Fruit fly (Drosophila melanogaster) whole organism, embryonic: ENCODE data around the gene CheB38b.
A peak's percentile ranks its signal among the peaks of the same experiment; 100 is the strongest.

ENCODE experiments used
- B-H2 ChIP-seq: fragments of 200-800 bp; sonication (Bioruptor generic); optimal IDR thresholded peaks from 2 replicates; lab custom pipeline; 2018; ENCODE audit warnings: missing biosample characterization, mild to moderate bottlenecking, missing genetic modification characterization
- BEAF-32 ChIP-seq: fragments of 200-800 bp; sonication (Bioruptor generic); optimal IDR thresholded peaks from 3 replicates; lab custom pipeline; 2017; ENCODE audit warnings: missing biosample characterization, missing genetic modification characterization, mild to moderate bottlenecking, moderate library complexity, missing genetic modification reagents
- CG10274 ChIP-seq: fragments of 200-800 bp; sonication (Bioruptor generic); optimal IDR thresholded peaks from 3 replicates; lab custom pipeline; 2017; ENCODE audit warnings: missing biosample characterization, mild to moderate bottlenecking, missing genetic modification characterization
- CG10321 ChIP-seq: fragments of 200-800 bp; sonication (Bioruptor generic); IDR thresholded peaks from 2 replicates; pipeline ENCODE4 v1.3.6; 2022; ENCODE audit warnings: missing biosample characterization, missing genetic modification characterization
- CG10462 ChIP-seq: fragments of 200-800 bp; sonication (Bioruptor generic); optimal IDR thresholded peaks from 2 replicates; lab custom pipeline; 2016; ENCODE audit warnings: missing biosample characterization, missing genetic modification characterization
- CG10565 ChIP-seq: fragments of 200-800 bp; sonication (Bioruptor generic); optimal IDR thresholded peaks from 3 replicates; lab custom pipeline; 2016; ENCODE audit warnings: missing biosample characterization, mild to moderate bottlenecking, missing genetic modification characterization
- CG10654 ChIP-seq: fragments of 200-800 bp; sonication (Bioruptor generic); optimal IDR thresholded peaks from 2 replicates; lab custom pipeline; 2016; ENCODE audit warnings: missing biosample characterization, missing genetic modification characterization
- CG10979 ChIP-seq: fragments of 200-800 bp; sonication (Bioruptor generic); optimal IDR thresholded peaks from 2 replicates; lab custom pipeline; 2018; ENCODE audit warnings: missing biosample characterization, mild to moderate bottlenecking, missing genetic modification characterization, moderate library complexity
- CG11504 ChIP-seq: fragments of 200-800 bp; sonication (Bioruptor generic); optimal IDR thresholded peaks from 3 replicates; lab custom pipeline; 2019; ENCODE audit warnings: missing biosample characterization, mild to moderate bottlenecking, missing genetic modification characterization, moderate library complexity
- CG11696 ChIP-seq: fragments of 200-800 bp; sonication (Bioruptor generic); IDR thresholded peaks from 2 replicates; pipeline ENCODE4 v1.3.6; 2022; ENCODE audit warnings: missing biosample characterization, missing genetic modification characterization
- CG12236 ChIP-seq: fragments of 200-800 bp; sonication (Bioruptor generic); optimal IDR thresholded peaks from 2 replicates; lab custom pipeline; 2016; ENCODE audit warnings: missing biosample characterization, missing genetic modification characterization
- CG12659 ChIP-seq: fragments of 200-800 bp; sonication (Bioruptor generic); optimal IDR thresholded peaks from 3 replicates; lab custom pipeline; 2017; ENCODE audit warnings: mild to moderate bottlenecking, missing biosample characterization, missing genetic modification reagents, missing genetic modification characterization
- CG13296 ChIP-seq: fragments of 200-800 bp; sonication (Bioruptor generic); optimal IDR thresholded peaks from 3 replicates; lab custom pipeline; 2018; ENCODE audit warnings: missing biosample characterization, mild to moderate bottlenecking, missing genetic modification characterization
- CG15601 ChIP-seq: fragments of 200-800 bp; sonication (Bioruptor generic); optimal IDR thresholded peaks from 3 replicates; lab custom pipeline; 2019; ENCODE audit warnings: missing biosample characterization, mild to moderate bottlenecking, missing genetic modification characterization, moderate library complexity
- CG17568 ChIP-seq: fragments of 200-800 bp; sonication (Bioruptor generic); optimal IDR thresholded peaks from 2 replicates; lab custom pipeline; 2018; ENCODE audit warnings: missing biosample characterization, mild to moderate bottlenecking, missing genetic modification characterization, moderate library complexity
- CG17802 ChIP-seq: fragments of 200-800 bp; sonication (Bioruptor generic); optimal IDR thresholded peaks from 2 replicates; lab custom pipeline; 2018; ENCODE audit warnings: missing biosample characterization, mild to moderate bottlenecking, missing genetic modification characterization, moderate library complexity
- CG2199 ChIP-seq: fragments of 200-800 bp; sonication (Bioruptor generic); IDR thresholded peaks from 3 replicates; pipeline ENCODE4 v1.3.6; 2022; ENCODE audit warnings: missing biosample characterization, missing genetic modification characterization
- CG3163 ChIP-seq: fragments of 200-800 bp; sonication (Bioruptor generic); optimal IDR thresholded peaks from 3 replicates; lab custom pipeline; 2016; ENCODE audit warnings: missing biosample characterization, missing genetic modification characterization
- CG34224 ChIP-seq: fragments of 200-800 bp; sonication (Bioruptor generic); IDR thresholded peaks from 3 replicates; pipeline ENCODE4 v1.3.6; 2022; ENCODE audit warnings: missing biosample characterization, missing genetic modification characterization; ENCODE audit not compliant: partially characterized antibody
- CG4404 ChIP-seq: fragments of 200-800 bp; sonication (Bioruptor generic); IDR thresholded peaks from 2 replicates; pipeline ENCODE4 v1.3.6; 2022; ENCODE audit warnings: missing biosample characterization, missing genetic modification characterization
- CG9609 ChIP-seq: fragments of 200-800 bp; sonication (Bioruptor generic); optimal IDR thresholded peaks from 3 replicates; lab custom pipeline; 2016; ENCODE audit warnings: missing biosample characterization, missing genetic modification characterization
- CTCF ChIP-seq: fragments of 200-800 bp; sonication (Bioruptor generic); optimal IDR thresholded peaks from 2 replicates; lab custom pipeline; 2017; ENCODE audit warnings: missing biosample characterization, mild to moderate bottlenecking, missing genetic modification characterization, moderate library complexity
- D ChIP-seq, 2 experiments: fragments of 200-800 bp in 1 of 2; fragments of >200 bp in 1 of 2; sonication (Bioruptor generic) in 1 of 2; optimal IDR thresholded peaks; 2 replicates in 1 of 2; 3 replicates in 1 of 2; lab custom pipeline; 2017; ENCODE audit warnings: mild to moderate bottlenecking in 1 of 2, missing biosample characterization in 1 of 2, missing genetic modification characterization in 1 of 2, missing genetic modification reagents in 1 of 2
- D19A ChIP-seq: fragments of 200-800 bp; optimal IDR thresholded peaks from 3 replicates; lab custom pipeline; 2019; ENCODE audit warnings: missing biosample characterization, mild to moderate bottlenecking, missing genetic modification characterization, moderate library complexity
- D19B ChIP-seq: fragments of 200-800 bp; sonication (Bioruptor generic); optimal IDR thresholded peaks from 2 replicates; lab custom pipeline; 2017; ENCODE audit warnings: missing biosample characterization, mild to moderate bottlenecking, missing genetic modification characterization
- Drgx ChIP-seq: fragments of 200-800 bp; sonication (Bioruptor generic); IDR thresholded peaks from 2 replicates; pipeline ENCODE4 v1.3.6; 2022; ENCODE audit warnings: missing biosample characterization, missing genetic modification characterization
- Ets97D ChIP-seq: fragments of 200-800 bp; sonication (Bioruptor generic); optimal IDR thresholded peaks from 3 replicates; lab custom pipeline; 2016; ENCODE audit warnings: missing biosample characterization, missing genetic modification characterization
- Fer1 ChIP-seq: fragments of 200-800 bp; sonication (Bioruptor generic); optimal IDR thresholded peaks from 2 replicates; lab custom pipeline; 2017; ENCODE audit warnings: missing biosample characterization, mild to moderate bottlenecking, missing genetic modification characterization
- HLH3B ChIP-seq: fragments of 200-800 bp; sonication (Bioruptor generic); IDR thresholded peaks from 2 replicates; pipeline ENCODE4 v1.3.6; 2022; ENCODE audit warnings: missing biosample characterization, missing genetic modification characterization
- HmgZ ChIP-seq: fragments of 200-800 bp; sonication (Bioruptor generic); optimal IDR thresholded peaks from 2 replicates; lab custom pipeline; 2018; ENCODE audit warnings: missing biosample characterization, mild to moderate bottlenecking, missing genetic modification characterization
- Jarid2 ChIP-seq: fragments of 200-800 bp; sonication (Bioruptor generic); optimal IDR thresholded peaks from 3 replicates; lab custom pipeline; 2017; ENCODE audit warnings: mild to moderate bottlenecking, missing biosample characterization, missing genetic modification reagents, missing genetic modification characterization
- MBD-R2 ChIP-seq: fragments of 200-800 bp; sonication (Bioruptor generic); IDR thresholded peaks from 2 replicates; pipeline ENCODE4 v1.3.6; 2022; ENCODE audit warnings: missing biosample characterization, missing genetic modification characterization
- Meics ChIP-seq: fragments of 200-800 bp; sonication (Bioruptor generic); optimal IDR thresholded peaks from 2 replicates; lab custom pipeline; 2017; ENCODE audit warnings: missing biosample characterization, mild to moderate bottlenecking, missing genetic modification characterization
- Myb ChIP-seq: fragments of 200-800 bp; sonication (Bioruptor generic); optimal IDR thresholded peaks from 2 replicates; lab custom pipeline; 2016; ENCODE audit warnings: missing biosample characterization, missing genetic modification characterization
- NC2β ChIP-seq: fragments of 200-800 bp; sonication (Bioruptor generic); optimal IDR thresholded peaks from 2 replicates; lab custom pipeline; 2016; ENCODE audit warnings: missing biosample characterization, missing genetic modification characterization
- NFAT ChIP-seq: fragments of 200-800 bp; sonication (Bioruptor generic); IDR thresholded peaks from 2 replicates; pipeline ENCODE4 v1.3.6; 2022; ENCODE audit warnings: missing biosample characterization, missing genetic modification characterization
- Pdp1 ChIP-seq, 2 experiments: fragments of 200-800 bp; sonication (Bioruptor generic); optimal IDR thresholded peaks; 3 replicates each; lab custom pipeline; 2016; ENCODE audit warnings: missing biosample characterization in 2 of 2, missing genetic modification characterization in 2 of 2, mild to moderate bottlenecking in 1 of 2, moderate library complexity in 1 of 2
- Rfx ChIP-seq: fragments of 200-800 bp; sonication (Bioruptor generic); IDR thresholded peaks from 2 replicates; pipeline ENCODE4 v1.3.6; 2022; ENCODE audit warnings: missing biosample characterization, missing genetic modification characterization
- Side ChIP-seq: fragments of 200-800 bp; sonication (Bioruptor generic); optimal IDR thresholded peaks from 2 replicates; lab custom pipeline; 2016; ENCODE audit warnings: missing biosample characterization, missing genetic modification characterization
- Trl ChIP-seq, 3 experiments: fragments of >200 bp in 2 of 3; fragments of 200-800 bp in 1 of 3; sonication (Bioruptor generic) in 1 of 3; optimal IDR thresholded peaks; 2 replicates in 1 of 3; 3 replicates in 2 of 3; lab custom pipeline; 2016 to 2017; ENCODE audit warnings: missing biosample characterization in 1 of 3, missing genetic modification characterization in 1 of 3
- caup ChIP-seq: fragments of 200-800 bp; sonication (Bioruptor generic); optimal IDR thresholded peaks from 3 replicates; lab custom pipeline; 2017; ENCODE audit warnings: missing biosample characterization, mild to moderate bottlenecking, missing genetic modification characterization, moderate library complexity; ENCODE audit not compliant: severe bottlenecking
- grn ChIP-seq: fragments of 200-800 bp; sonication (Bioruptor generic); optimal IDR thresholded peaks from 3 replicates; lab custom pipeline; 2017; ENCODE audit warnings: missing biosample characterization, missing genetic modification characterization
- lbe ChIP-seq: fragments of 200-800 bp; sonication (Bioruptor generic); optimal IDR thresholded peaks from 2 replicates; lab custom pipeline; 2016; ENCODE audit warnings: missing biosample characterization, mild to moderate bottlenecking, missing genetic modification characterization
- lilli ChIP-seq: fragments of 200-800 bp; sonication (Bioruptor generic); optimal IDR thresholded peaks from 3 replicates; lab custom pipeline; 2016; ENCODE audit warnings: missing biosample characterization, missing genetic modification characterization
- luna ChIP-seq: fragments of 200-800 bp; sonication (Bioruptor generic); optimal IDR thresholded peaks from 2 replicates; lab custom pipeline; 2016; ENCODE audit warnings: missing biosample characterization, missing genetic modification characterization
- pzg ChIP-seq: fragments of 200-800 bp; sonication (Bioruptor generic); optimal IDR thresholded peaks from 3 replicates; lab custom pipeline; 2018; ENCODE audit warnings: missing biosample characterization, mild to moderate bottlenecking, missing genetic modification characterization, moderate library complexity
- sens ChIP-seq: fragments of 200-800 bp; sonication (Bioruptor generic); peaks from one replicate; lab custom pipeline; 2016; ENCODE audit warnings: missing biosample characterization, missing genetic modification characterization
- so ChIP-seq: fragments of 200-800 bp; sonication (Bioruptor generic); IDR thresholded peaks from 3 replicates; pipeline ENCODE4 v1.3.6; 2022; ENCODE audit warnings: missing biosample characterization, missing genetic modification characterization
- sug ChIP-seq: fragments of 200-800 bp; optimal IDR thresholded peaks from 2 replicates; lab custom pipeline; 2019; ENCODE audit warnings: missing biosample characterization, mild to moderate bottlenecking, missing genetic modification characterization, moderate library complexity
- tx ChIP-seq: fragments of 200-800 bp; sonication (Bioruptor generic); optimal IDR thresholded peaks from 2 replicates; lab custom pipeline; 2016; ENCODE audit warnings: missing biosample characterization, missing genetic modification characterization
- yki ChIP-seq: fragments of >200 bp; optimal IDR thresholded peaks from 3 replicates; lab custom pipeline; 2018

Gene CheB38b

DNA sequence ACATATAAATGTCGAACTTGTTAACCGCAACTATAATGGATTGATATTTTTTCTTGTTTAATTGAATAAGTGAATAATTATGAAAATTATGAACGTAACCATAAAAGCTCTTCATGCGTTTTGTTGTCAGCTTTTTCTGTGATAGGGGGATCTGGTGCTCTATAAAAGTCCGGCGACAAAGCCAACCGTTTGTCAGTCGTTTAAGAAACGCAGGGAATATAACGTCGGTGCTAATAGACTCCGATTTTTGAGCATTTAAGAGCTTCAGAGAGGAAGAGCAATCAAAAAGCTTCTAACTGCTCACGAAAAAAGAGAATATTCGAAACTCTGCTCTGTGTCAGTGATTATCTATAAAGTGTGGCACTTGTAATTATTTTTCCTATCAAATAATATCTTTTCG is 14.0 kb upstream of the CheB38b start, which contains the start of gene CG31674 (continued):
- TF ChIP-seq grn (GFP tag; lab: Kevin White, UChicago) (peak; percentile 28), Pdp1 (GFP tag; optimal IDR thresholded peaks at IDR 0.05; lab: Kevin White, UChicago) (peak in 1 of 2 experiments; percentile 62), tx (GFP tag; lab: Kevin White, UChicago) (no peak), pzg (no peak), CG10654 (no peak), HmgZ (tag; lab: Kevin White, UChicago) (peak; percentile 42), CG12236 (GFP tag; lab: Kevin White, UChicago) (no peak), CG10274 (no peak), Side (no peak), CG11696 (GFP tag; lab: Robert Waterston, UW) (peak; percentile 33; the same call in 1 of the 2 replicates), CG15601 (tag; lab: Kevin White, UChicago) (peak; percentile 6), Drgx (GFP tag; lab: Robert Waterston, UW) (no peak), CG10565 (no peak), lilli (GFP tag; lab: Kevin White, UChicago) (no peak), HLH3B (no peak), caup (GFP tag; lab: Kevin White, UChicago) (peak; percentile 35), sens (GFP tag; lab: Kevin White, UChicago) (peak; percentile 28), CG9609 (no peak), CG10321 (GFP tag; lab: Robert Waterston, UW) (no peak), Trl (optimal IDR thresholded peaks at IDR 0.05; lab: Kevin White, UChicago) (peak; percentile 47 to 81), Trl (GFP tag; optimal IDR thresholded peaks at IDR 0.05; lab: Kevin White, UChicago) (no peak), so (no peak), luna (GFP tag; lab: Kevin White, UChicago) (no peak), D19B (GFP tag; lab: Kevin White, UChicago) (no peak), Fer1 (peak; percentile 24), CG34224 (GFP tag; lab: Robert Waterston, UW) (peak; percentile 32; the same call in 1 of the 3 replicates), CG10462 (GFP tag; lab: Kevin White, UChicago) (no peak), sug (tag; lab: Kevin White, UChicago) (peak; percentile 37), NC2β (no peak), CG4404 (GFP tag; lab: Robert Waterston, UW) (no peak), yki (lab: Kevin White, UChicago) (no peak), CG13296 (peak; percentile 61), CG17568 (peak; percentile 1), NFAT (GFP tag; lab: Robert Waterston, UW) (peak; percentile 13; the same call in 1 of the 2 replicates)

DNA sequence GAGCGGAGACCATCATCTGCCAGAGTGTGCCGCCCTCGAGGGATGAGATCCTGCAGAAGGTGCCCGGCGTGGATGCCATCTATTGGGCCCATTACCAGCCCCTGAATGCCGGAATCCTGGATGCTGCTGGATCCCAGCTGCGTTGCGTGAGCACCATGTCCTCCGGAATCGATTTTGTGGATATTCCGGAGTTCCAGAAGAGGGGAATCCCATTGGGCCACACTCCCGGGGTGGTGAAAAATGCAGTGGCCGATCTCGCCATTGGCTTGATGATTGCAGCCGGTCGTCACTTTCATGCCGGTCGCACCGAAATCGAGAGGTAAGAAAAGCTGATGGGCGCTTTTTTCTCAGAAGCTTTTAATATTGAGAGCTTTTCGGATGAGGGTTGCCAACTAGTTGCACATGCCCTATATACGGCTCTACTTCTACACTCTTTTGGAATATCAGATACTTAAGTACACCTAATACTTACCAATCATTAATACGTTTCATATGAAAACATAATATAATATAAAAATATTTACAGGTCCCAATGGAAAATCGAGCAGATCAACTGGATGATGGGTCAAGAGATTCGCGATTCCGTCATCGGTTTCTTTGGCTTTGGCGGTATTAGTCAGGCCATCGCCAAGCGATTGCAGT is 12.8 kb upstream of the CheB38b start:
- TF ChIP-seq CG13296, result peak; percentile 47
- no peak for TF ChIP-seq Jarid2 (GFP tag; lab: Kevin White, UChicago)
- TF ChIP-seq Ets97D (GFP tag; lab: Kevin White, UChicago), result no peak
- TF ChIP-seq D19A, result peak; percentile 50
- peak; percentile 12 for TF ChIP-seq BEAF-32 (GFP tag; lab: Kevin White, UChicago)
- no peak for TF ChIP-seq CG17802
- TF ChIP-seq D (optimal IDR thresholded peaks at IDR 0.05; lab: Kevin White, UChicago), result no peak
- TF ChIP-seq D (GFP tag; optimal IDR thresholded peaks at IDR 0.05; lab: Kevin White, UChicago), result no peak
- TF ChIP-seq lbe (GFP tag; lab: Kevin White, UChicago), result peak; percentile 33
- TF ChIP-seq CTCF (GFP tag; lab: Kevin White, UChicago), result peak; percentile 19
- TF ChIP-seq CG3163, result peak; percentile 86
- peak; percentile 19; the same call in 1 of the 2 replicates for TF ChIP-seq MBD-R2 (GFP tag; lab: Robert Waterston, UW)
- peak; percentile 26 for TF ChIP-seq CG11504
- no peak for TF ChIP-seq CG2199
- no peak for TF ChIP-seq CG10979 (tag; lab: Kevin White, UChicago)
- TF ChIP-seq Rfx (GFP tag; lab: Robert Waterston, UW), result peak; percentile 32; the same call in 1 of the 2 replicates
- peak; percentile 3 for TF ChIP-seq Meics (GFP tag; lab: Kevin White, UChicago)
- TF ChIP-seq B-H2 (GFP tag; lab: Kevin White, UChicago), result peak; percentile 45
- TF ChIP-seq CG10321 (GFP tag; lab: Robert Waterston, UW), result 0 out of 2 replicates have a peak, but pooled peaks have one; percentile 8
- no peak for TF ChIP-seq CG12659 (GFP tag; lab: Kevin White, UChicago)
- no peak for TF ChIP-seq CG10274
- no peak for TF ChIP-seq Myb (GFP tag; lab: Kevin White, UChicago)
